Worm (Caenorhabditis elegans): Measurements from ENCODE around the gene T20G5.8.

DNA sequence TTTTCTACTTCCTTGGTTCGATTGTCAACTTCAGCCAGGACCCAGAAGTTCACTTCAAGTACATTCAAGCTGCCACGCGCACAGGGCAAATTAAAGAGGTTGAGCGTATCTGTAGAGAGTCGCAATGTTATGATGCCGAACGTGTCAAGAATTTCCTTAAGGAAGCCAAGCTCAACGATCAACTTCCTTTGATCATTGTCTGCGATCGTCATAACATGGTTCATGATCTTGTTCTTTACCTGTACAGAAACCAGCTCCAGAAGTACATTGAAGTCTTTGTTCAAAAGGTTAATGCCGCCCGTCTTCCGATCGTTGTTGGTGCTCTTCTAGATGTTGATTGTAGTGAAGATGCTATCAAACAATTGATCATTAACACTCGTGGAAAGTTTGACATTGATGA is 7.2 kb downstream of the T20G5.8 start:
- no peak for TF ChIP-seq unc-39 (tag; optimal IDR thresholded peaks at IDR 0.05)
- no peak for TF ChIP-seq ztf-11 (tag; optimal IDR thresholded peaks at IDR 0.05)

All from whole organism, mixed stage, embryonic.